Worm (Caenorhabditis elegans): ENCODE data around the gene hyl-1.

Gene hyl-1

ce11 chrIV:8538659-8539173 is at the start of gene hyl-1:
Gene hyl-1, plus strand, starts transcription at chrIV:8539123.
- TF ChIP-seq mep-1 (tag; optimal IDR thresholded peaks at IDR 0.05) (no peak), ztf-11 (tag; optimal IDR thresholded peaks at IDR 0.05) (no peak), unc-30 (tag; optimal IDR thresholded peaks at IDR 0.05) (no peak), fkh-10 (GFP tag; optimal IDR thresholded peaks at IDR 0.05) (no peak), aly-2 (tag; optimal IDR thresholded peaks at IDR 0.05) (no peak), xbp-1 (tag; optimal IDR thresholded peaks at IDR 0.05) (no peak), lsy-2 (tag; optimal IDR thresholded peaks at IDR 0.05) (no peak)

ce11 chrIV:8489915-8490314 is 49.0 kb upstream of the hyl-1 start, which contains the start of gene srlf-2:
Gene srlf-2, plus strand, starts transcription at chrIV:8490215.
- TF ChIP-seq fkh-4 (tag; optimal IDR thresholded peaks at IDR 0.05; ENCODE audit: borderline replicate concordance) (no peak), sox-4 (tag; optimal IDR thresholded peaks at IDR 0.05) (no peak), ets-5 (GFP tag; IDR thresholded peaks at IDR 0.05) (no peak), lin-15B (tag; optimal IDR thresholded peaks at IDR 0.05) (no peak), aly-2 (tag; optimal IDR thresholded peaks at IDR 0.05) (no peak)

ce11 chrIV:8492242-8492641 is 46.7 kb upstream of the hyl-1 start, which contains the start of gene sru-7:
Gene sru-7, plus strand, starts transcription at chrIV:8492542.
- no peak for TF ChIP-seq Y116A8C.19 (tag; optimal IDR thresholded peaks at IDR 0.05; ENCODE audit: borderline replicate concordance)
- TF ChIP-seq efl-3 (GFP tag; optimal IDR thresholded peaks at IDR 0.05) = no peak
- no peak for TF ChIP-seq hlh-4 (tag; optimal IDR thresholded peaks at IDR 0.05)
- no peak for TF ChIP-seq swsn-7 (tag; optimal IDR thresholded peaks at IDR 0.05)
- TF ChIP-seq hpl-2 (GFP tag; optimal IDR thresholded peaks at IDR 0.05) = no peak
- TF ChIP-seq unc-98 (GFP tag; IDR thresholded peaks at IDR 0.05) = no peak
- TF ChIP-seq tlp-1 (tag; optimal IDR thresholded peaks at IDR 0.05) = no peak
- no peak for TF ChIP-seq lsy-2 (tag; optimal IDR thresholded peaks at IDR 0.05)

ce11 chrIV:8496263-8496662 is 42.7 kb upstream of the hyl-1 start, which contains the start of gene C28C12.12:
Gene C28C12.12, minus strand, starts transcription at chrIV:8496363.
- TF ChIP-seq rnt-1 (tag; optimal IDR thresholded peaks at IDR 0.05) (no peak), snpc-4 (tag; optimal IDR thresholded peaks at IDR 0.05) (no peak), fkh-8 (tag; optimal IDR thresholded peaks at IDR 0.05) (no peak), nhr-84 (tag; optimal IDR thresholded peaks at IDR 0.05) (no peak), ceh-8 (GFP tag; optimal IDR thresholded peaks at IDR 0.05) (no peak), hpl-2 (GFP tag; optimal IDR thresholded peaks at IDR 0.05) (no peak), irx-1 (tag; optimal IDR thresholded peaks at IDR 0.05) (no peak), egl-27 (tag; optimal IDR thresholded peaks at IDR 0.05) (no peak), ceh-82 (tag; optimal IDR thresholded peaks at IDR 0.05) (no peak), nhr-28 (tag; optimal IDR thresholded peaks at IDR 0.05) (no peak), lin-13 (GFP tag; optimal IDR thresholded peaks at IDR 0.05) (no peak), Y116A8C.19 (tag; optimal IDR thresholded peaks at IDR 0.05; ENCODE audit: borderline replicate concordance) (no peak), egl-13 (tag; optimal IDR thresholded peaks at IDR 0.05) (no peak), hlh-17 (GFP tag; optimal IDR thresholded peaks at IDR 0.05; ENCODE audit: borderline replicate concordance) (no peak), blmp-1 (tag; optimal IDR thresholded peaks at IDR 0.05) (no peak)

ce11 chrIV:8498773-8499360 is 40.1 kb upstream of the hyl-1 start, which contains the start of the genes acdh-13 and mesp-1:
Gene acdh-13, minus strand, starts transcription at chrIV:8498823.
Gene mesp-1, plus strand, starts transcription at chrIV:8499310.
- TF ChIP-seq tlp-1 (tag; optimal IDR thresholded peaks at IDR 0.05) (no peak), grh-1 (GFP tag; IDR thresholded peaks at IDR 0.05) (no peak), egl-13 (tag; optimal IDR thresholded peaks at IDR 0.05) (peak; percentile 61), alr-1 (tag; optimal IDR thresholded peaks at IDR 0.05; ENCODE audit: borderline replicate concordance) (no peak), nhr-19 (GFP tag; conservative IDR thresholded peaks at IDR 0.05) (no peak), lir-3 (tag; optimal IDR thresholded peaks at IDR 0.05; ENCODE audit: poor library complexity) (peak; percentile 82), mef-2 (tag; optimal IDR thresholded peaks at IDR 0.05) (no peak), ets-5 (GFP tag; IDR thresholded peaks at IDR 0.05) (no peak), unc-30 (tag; optimal IDR thresholded peaks at IDR 0.05) (no peak), C34B4.2 (tag; optimal IDR thresholded peaks at IDR 0.05) (no peak), unc-98 (GFP tag; IDR thresholded peaks at IDR 0.05) (no peak), ceh-82 (tag; optimal IDR thresholded peaks at IDR 0.05) (peak in 1 of 3 experiments; percentile 24), rnt-1 (tag; optimal IDR thresholded peaks at IDR 0.05) (peak; percentile 95), blmp-1 (tag; optimal IDR thresholded peaks at IDR 0.05) (peak; percentile 16), lin-14 (GFP tag; optimal IDR thresholded peaks at IDR 0.05) (no peak), dsc-1 (tag; optimal IDR thresholded peaks at IDR 0.05) (peak; percentile 46), efl-3 (GFP tag; optimal IDR thresholded peaks at IDR 0.05) (no peak), unc-86 (tag; optimal IDR thresholded peaks at IDR 0.05) (peak; percentile 10), fkh-8 (tag; optimal IDR thresholded peaks at IDR 0.05) (peak; percentile 29), ceh-88 (GFP tag; IDR thresholded peaks at IDR 0.05) (no peak), mdl-1 (tag; optimal IDR thresholded peaks at IDR 0.05) (no peak), unc-62 (GFP tag; optimal IDR thresholded peaks at IDR 0.05) (no peak)
